Fruit fly (Drosophila melanogaster) whole organism, prepupa: ENCODE data around the gene CG33160.

Experiments
- Blimp-1 ChIP-seq: fragments of 200-800 bp; sonication (Bioruptor generic); optimal IDR thresholded peaks from 3 replicates; lab custom pipeline; 2017; ENCODE audit warnings: missing biosample characterization, missing genetic modification characterization, mild to moderate bottlenecking, moderate library complexity, missing genetic modification reagents
- CG10669 ChIP-seq: fragments of 200-800 bp; sonication (Bioruptor generic); optimal IDR thresholded peaks from 3 replicates; lab custom pipeline; 2018; ENCODE audit warnings: missing biosample characterization, mild to moderate bottlenecking, missing genetic modification characterization, moderate library complexity
- CG11294 ChIP-seq: fragments of 200-800 bp; sonication (Bioruptor generic); IDR thresholded peaks from 2 replicates; pipeline ENCODE4 v1.3.6; 2022; ENCODE audit warnings: missing biosample characterization, missing genetic modification characterization
- CG15336 ChIP-seq: fragments of 200-800 bp; sonication (Bioruptor generic); IDR thresholded peaks from 2 replicates; pipeline ENCODE4 v1.3.6; 2022; ENCODE audit warnings: missing biosample characterization, missing genetic modification characterization
- CG1621 ChIP-seq: fragments of 200-800 bp; sonication (Bioruptor generic); optimal IDR thresholded peaks from 3 replicates; lab custom pipeline; 2018; ENCODE audit warnings: missing biosample characterization, mild to moderate bottlenecking, missing genetic modification characterization
- CG3032 ChIP-seq: fragments of 200-800 bp; optimal IDR thresholded peaks from 2 replicates; lab custom pipeline; 2019; ENCODE audit warnings: missing biosample characterization, mild to moderate bottlenecking, missing genetic modification characterization, moderate library complexity
- CG6792 ChIP-seq: fragments of 200-800 bp; sonication (Bioruptor generic); optimal IDR thresholded peaks from 3 replicates; lab custom pipeline; 2016; ENCODE audit warnings: missing biosample characterization, missing genetic modification characterization
- CG7368 ChIP-seq: fragments of 200-800 bp; sonication (Bioruptor generic); optimal IDR thresholded peaks from 3 replicates; lab custom pipeline; 2016; ENCODE audit warnings: missing biosample characterization, missing genetic modification characterization
- CG8119 ChIP-seq: fragments of 200-800 bp; sonication (Bioruptor generic); IDR thresholded peaks from 3 replicates; pipeline ENCODE4 v1.3.6; 2022; ENCODE audit warnings: missing biosample characterization, missing genetic modification characterization
- Eip78C ChIP-seq: fragments of 200-800 bp; sonication (Bioruptor generic); peaks from one replicate; lab custom pipeline; 2016; ENCODE audit warnings: missing biosample characterization, missing genetic modification characterization
- Eip93F ChIP-seq: fragments of 200-800 bp; sonication (Bioruptor generic); optimal IDR thresholded peaks from 2 replicates; lab custom pipeline; 2016; ENCODE audit warnings: missing biosample characterization, mild to moderate bottlenecking, missing genetic modification characterization
- Met ChIP-seq: fragments of 200-800 bp; sonication (Bioruptor generic); optimal IDR thresholded peaks from 3 replicates; lab custom pipeline; 2016; ENCODE audit warnings: missing biosample characterization, missing genetic modification characterization
- Sox14 ChIP-seq: fragments of 200-800 bp; sonication (Bioruptor generic); optimal IDR thresholded peaks from 3 replicates; lab custom pipeline; 2016; ENCODE audit warnings: missing biosample characterization, missing genetic modification characterization
- Sox15 ChIP-seq: fragments of 200-800 bp; sonication (Bioruptor generic); optimal IDR thresholded peaks from 3 replicates; lab custom pipeline; 2016; ENCODE audit warnings: missing biosample characterization, missing genetic modification characterization
- cyc ChIP-seq: fragments of 200-800 bp; sonication (Bioruptor generic); optimal IDR thresholded peaks from 3 replicates; lab custom pipeline; 2016; ENCODE audit warnings: missing biosample characterization, missing genetic modification characterization
- esn ChIP-seq: fragments of 200-800 bp; sonication (Bioruptor generic); optimal IDR thresholded peaks from 2 replicates; lab custom pipeline; 2016; ENCODE audit warnings: missing biosample characterization, mild to moderate bottlenecking, missing genetic modification characterization, moderate library complexity
- fd59A ChIP-seq: fragments of 200-800 bp; sonication (Bioruptor generic); optimal IDR thresholded peaks from 2 replicates; lab custom pipeline; 2017; ENCODE audit warnings: missing biosample characterization, mild to moderate bottlenecking, missing genetic modification characterization, missing genetic modification reagents
- fd85E ChIP-seq: fragments of 200-800 bp; sonication (Bioruptor generic); optimal IDR thresholded peaks from 3 replicates; lab custom pipeline; 2016; ENCODE audit warnings: missing biosample characterization, missing genetic modification characterization
- salr ChIP-seq, 2 experiments: fragments of 200-800 bp; sonication (Bioruptor generic); optimal IDR thresholded peaks; 3 replicates each; lab custom pipeline; 2016 to 2018; ENCODE audit warnings: missing biosample characterization in 2 of 2, missing genetic modification characterization in 2 of 2, mild to moderate bottlenecking in 1 of 2
- topi ChIP-seq: fragments of 200-800 bp; sonication (Bioruptor generic); optimal IDR thresholded peaks from 3 replicates; lab custom pipeline; 2016; ENCODE audit warnings: missing biosample characterization, missing genetic modification characterization

Gene CG33160

DNA sequence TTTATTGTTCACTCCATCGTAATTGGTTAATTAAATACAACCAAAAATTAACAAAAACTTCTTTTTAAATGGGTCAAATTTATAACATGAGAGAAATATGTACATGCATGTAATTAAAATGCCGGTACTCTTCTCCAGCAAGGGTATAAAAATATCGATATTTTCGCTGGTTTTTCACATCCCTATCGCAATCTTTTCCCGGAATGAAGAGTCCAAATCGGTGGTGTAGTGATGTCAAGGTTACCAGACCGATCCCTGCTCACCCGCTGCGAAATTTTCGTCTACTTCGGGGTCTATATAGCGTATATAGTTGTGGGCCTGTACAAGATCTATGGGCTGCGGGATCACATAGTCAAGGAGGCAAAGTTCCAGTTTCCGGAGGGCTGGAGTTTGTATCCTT, 44.2 kb downstream of the CG33160 start, which contains the start of gene rasp:
Gene rasp, plus strand, starts transcription at position 213 of the 400 bp plus-strand sequence.
- no peak for TF ChIP-seq CG10669 (GFP tag; lab: Kevin White, UChicago)
- TF ChIP-seq CG1621 = peak; percentile 90
- TF ChIP-seq, all 60 proteins: peak for 1

DNA sequence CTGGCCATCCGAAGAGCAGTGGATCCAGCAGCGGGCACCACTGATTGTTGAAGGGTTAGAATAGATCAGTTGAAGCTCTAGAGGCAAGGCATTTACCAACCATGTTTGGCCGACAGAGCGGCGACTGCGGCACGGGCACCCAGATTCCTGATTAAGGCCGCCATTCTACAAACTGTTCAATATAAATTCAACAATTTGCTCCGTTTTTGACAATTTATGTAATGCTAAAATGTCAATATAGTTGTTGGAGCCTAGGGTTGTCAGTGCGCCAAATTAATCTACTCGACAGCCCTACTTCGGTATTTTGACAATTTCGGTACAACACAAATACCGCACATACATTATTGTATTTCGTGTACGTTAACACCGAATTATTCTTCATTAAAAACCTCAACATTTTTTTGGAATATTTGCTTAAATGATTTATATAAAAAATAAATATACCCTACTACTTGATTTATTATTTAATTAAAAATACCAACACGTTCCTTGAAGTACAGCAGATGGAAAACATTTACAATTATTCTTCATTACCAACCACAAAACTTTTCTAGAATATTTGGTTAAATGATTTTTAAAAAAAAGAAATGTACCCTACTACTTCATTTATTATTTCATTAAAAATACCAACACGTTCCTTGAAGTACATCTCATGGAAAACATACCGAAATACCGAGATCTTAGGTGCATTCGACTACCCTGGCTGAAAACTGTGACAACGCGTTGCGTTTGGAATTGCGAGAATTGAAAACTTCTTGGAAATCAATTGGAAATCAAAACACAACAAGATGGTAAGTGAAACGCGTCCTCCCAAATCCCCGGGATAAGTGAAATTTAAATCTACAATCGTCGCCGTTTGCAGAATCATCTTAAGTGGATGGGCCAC, 46.6 kb downstream of the CG33160 start, which contains the start of the genes ND-30 and CG15812:
Gene ND-30, minus strand, starts transcription at position 270 of the 886 bp plus-strand sequence.
Gene CG15812, plus strand, starts transcription at position 683 of the 886 bp plus-strand sequence.
- TF ChIP-seq CG15336 (GFP tag; lab: Robert Waterston, UW) (no peak), topi (GFP tag; lab: Kevin White, UChicago) (no peak), CG8119 (no peak), fd59A (GFP tag; lab: Kevin White, UChicago) (no peak), CG11294 (no peak), Sox14 (GFP tag; lab: Kevin White, UChicago) (no peak), CG3032 (tag; lab: Kevin White, UChicago) (peak; percentile 14), cyc (GFP tag; lab: Kevin White, UChicago) (peak; percentile 21), esn (GFP tag; lab: Kevin White, UChicago) (peak; percentile 48), Eip78C (GFP tag; lab: Kevin White, UChicago) (no peak), salr (GFP tag; optimal IDR thresholded peaks at IDR 0.05; lab: Kevin White, UChicago) (no peak), CG6792 (no peak)

- TF ChIP-seq cyc (GFP tag; lab: Kevin White, UChicago) = no peak
- no peak for TF ChIP-seq CG7368 (GFP tag; lab: Kevin White, UChicago)
- no peak for TF ChIP-seq Eip93F (GFP tag; lab: Kevin White, UChicago)
- TF ChIP-seq Met (GFP tag; lab: Kevin White, UChicago) = no peak
- TF ChIP-seq CG10669 (GFP tag; lab: Kevin White, UChicago) = no peak
- no peak for TF ChIP-seq fd85E
- TF ChIP-seq Sox15 (GFP tag; lab: Kevin White, UChicago) = no peak
- TF ChIP-seq CG15336 (GFP tag; lab: Robert Waterston, UW) = no peak
- no peak for TF ChIP-seq Blimp-1 (GFP tag; lab: Kevin White, UChicago)
- TF ChIP-seq Sox14 (GFP tag; lab: Kevin White, UChicago) = no peak
These were observed 48.5 kb downstream of the CG33160 start for dm6 chr3L:3157651-3158050.
